Worm (Caenorhabditis elegans): ENCODE measurements around the gene cdk-12.

cdk-12 gene

DNA sequence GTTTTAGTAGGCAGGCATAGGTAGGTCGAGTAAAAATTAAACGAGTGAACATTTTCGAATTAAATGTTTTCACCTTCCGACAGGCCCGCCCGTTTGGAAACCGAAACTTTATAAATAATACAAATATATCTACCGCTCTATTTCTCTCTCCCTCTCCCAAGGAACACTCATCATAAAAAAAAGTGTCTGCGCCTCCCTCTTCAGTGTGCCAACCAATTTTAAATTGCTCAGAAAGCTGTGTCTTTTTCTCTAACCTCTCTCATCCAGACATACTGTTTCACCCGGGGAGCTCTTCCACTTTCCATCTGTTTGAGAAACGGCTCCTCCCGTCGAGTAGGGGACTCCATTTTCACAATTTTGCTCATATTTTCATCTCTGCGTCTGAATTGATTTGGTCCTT, 9.7 kb upstream of the cdk-12 start (continued):
- TF ChIP-seq lin-14 (GFP tag; optimal IDR thresholded peaks at IDR 0.05): peak; percentile 93
- TF ChIP-seq nhr-84 (tag; optimal IDR thresholded peaks at IDR 0.05): no peak
- TF ChIP-seq nhr-19 (GFP tag; conservative IDR thresholded peaks at IDR 0.05): 0 out of 2 replicates have a peak, but pooled peaks have one; percentile 10
- TF ChIP-seq F16B12.6 (tag; optimal IDR thresholded peaks at IDR 0.05): peak; percentile 2
- TF ChIP-seq fkh-4 (tag; optimal IDR thresholded peaks at IDR 0.05; ENCODE audit: borderline replicate concordance): no peak
- no peak for TF ChIP-seq nhr-11 (tag; optimal IDR thresholded peaks at IDR 0.05)
- TF ChIP-seq blmp-1 (tag; optimal IDR thresholded peaks at IDR 0.05): no peak
- TF ChIP-seq mep-1 (tag; optimal IDR thresholded peaks at IDR 0.05): peak; percentile 48
- TF ChIP-seq xbp-1 (tag; optimal IDR thresholded peaks at IDR 0.05): peak; percentile 11
- peak; percentile 50 to 55 for TF ChIP-seq efl-1 (optimal IDR thresholded peaks at IDR 0.05)
- TF ChIP-seq efl-1 (GFP tag; optimal IDR thresholded peaks at IDR 0.05 in 1 of 2): peak; percentile 29 to 77
- no peak for TF ChIP-seq ama-1 (optimal IDR thresholded peaks at IDR 0.05)
- TF ChIP-seq tbx-2 (tag; optimal IDR thresholded peaks at IDR 0.05): peak; percentile 55
- TF ChIP-seq sox-4 (tag; optimal IDR thresholded peaks at IDR 0.05): no peak
- no peak for TF ChIP-seq lin-13 (GFP tag; optimal IDR thresholded peaks at IDR 0.05)
- TF ChIP-seq unc-30 (tag; optimal IDR thresholded peaks at IDR 0.05): no peak
- TF ChIP-seq fkh-8 (tag; optimal IDR thresholded peaks at IDR 0.05): peak; percentile 36
- peak; percentile 40 to 56 for TF ChIP-seq lsy-2 (tag; optimal IDR thresholded peaks at IDR 0.05)
- TF ChIP-seq dsc-1 (tag; optimal IDR thresholded peaks at IDR 0.05): peak; percentile 61
- peak; percentile 34 for TF ChIP-seq nhr-47 (tag; optimal IDR thresholded peaks at IDR 0.05)
- TF ChIP-seq aha-1 (tag; optimal IDR thresholded peaks at IDR 0.05): no peak
- TF ChIP-seq irx-1 (tag; optimal IDR thresholded peaks at IDR 0.05): no peak
- TF ChIP-seq lin-15B (tag; optimal IDR thresholded peaks at IDR 0.05): no peak
- no peak for TF ChIP-seq nhr-28 (tag; optimal IDR thresholded peaks at IDR 0.05)
- TF ChIP-seq hlh-4 (tag; optimal IDR thresholded peaks at IDR 0.05): no peak
- TF ChIP-seq pqm-1 (tag; optimal IDR thresholded peaks at IDR 0.05): no peak
- peak in 1 of 2 experiments; percentile 37 for TF ChIP-seq lin-35 (GFP tag; optimal IDR thresholded peaks at IDR 0.05)
- TF ChIP-seq jun-1 (tag; optimal IDR thresholded peaks at IDR 0.05): no peak
- no peak for TF ChIP-seq Y116A8C.19 (tag; optimal IDR thresholded peaks at IDR 0.05; ENCODE audit: borderline replicate concordance)

DNA sequence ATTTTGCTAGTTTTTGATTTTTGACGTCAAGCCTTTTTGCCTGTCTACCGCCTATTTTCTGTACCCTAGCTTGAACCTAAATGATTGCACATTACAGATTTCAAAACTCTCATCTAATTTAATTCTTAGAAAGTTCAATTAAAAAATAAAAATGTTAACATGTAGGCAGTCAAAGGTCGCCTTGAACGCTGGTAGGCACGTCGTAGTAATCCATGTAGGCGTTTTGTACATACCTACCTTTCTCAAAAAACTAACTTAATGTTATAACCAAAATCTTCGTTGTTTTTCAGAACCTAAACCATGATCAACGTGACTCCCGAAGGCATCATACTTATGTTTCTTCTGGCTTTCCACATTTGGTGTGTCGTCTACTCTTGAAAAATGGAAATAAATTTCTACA, 8.9 kb upstream of the cdk-12 start, which contains the start of gene H38K22.9:
H38K22.9 (plus strand) TSS at position 301 of the 400 bp plus-strand sequence.
- TF ChIP-seq pag-3 (tag; optimal IDR thresholded peaks at IDR 0.05; ENCODE audit: borderline replicate concordance, insufficient read depth) (no peak), nhr-85 (tag) (peak; percentile 25), efl-1 (optimal IDR thresholded peaks at IDR 0.05) (no peak), efl-1 (GFP tag; optimal IDR thresholded peaks at IDR 0.05 in 1 of 2) (peak in 1 of 2 experiments; percentile 63)

DNA sequence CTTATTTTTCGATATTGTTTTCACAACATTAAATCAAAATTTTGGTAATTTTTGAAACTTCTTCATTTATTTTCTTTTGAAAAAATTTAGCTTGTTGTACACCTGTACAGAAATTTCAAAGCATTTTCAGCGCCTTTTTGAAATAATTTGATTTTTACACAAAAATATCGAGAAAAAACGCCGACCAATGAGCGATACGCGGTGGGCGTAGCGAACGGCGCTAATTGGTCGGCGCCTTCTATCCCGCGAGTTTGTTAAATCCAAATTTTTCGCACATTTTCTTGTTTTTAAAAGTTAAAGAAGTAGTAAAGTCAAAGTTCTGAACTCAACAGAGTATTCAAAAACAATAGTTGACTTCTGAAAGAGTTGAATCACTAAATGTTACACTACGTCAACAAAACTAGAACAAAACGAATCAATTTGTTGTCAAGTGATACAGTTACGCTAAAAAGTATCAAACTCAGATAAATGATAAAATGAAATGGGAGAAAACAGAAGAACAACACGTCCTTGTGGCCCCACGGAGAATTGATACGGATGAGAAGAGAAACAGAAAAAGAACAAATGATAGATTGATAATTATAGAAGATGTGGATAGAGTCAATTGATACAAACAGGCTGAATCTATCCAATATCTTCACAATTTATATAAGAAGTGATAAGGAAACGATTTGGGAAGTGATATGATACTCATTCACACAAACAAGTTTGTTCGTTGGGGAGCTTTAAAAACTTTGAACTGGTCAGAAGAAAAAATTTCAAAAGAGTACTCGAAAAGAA, 4.4 kb upstream of the cdk-12 start:
- TF ChIP-seq unc-98 (GFP tag; IDR thresholded peaks at IDR 0.05) (no peak), ceh-8 (GFP tag; optimal IDR thresholded peaks at IDR 0.05) (no peak), elt-3 (tag; optimal IDR thresholded peaks at IDR 0.05) (peak in 5 of 6 experiments; percentile 56 to 89 (median 65)), unc-30 (tag; optimal IDR thresholded peaks at IDR 0.05) (no peak), nhr-84 (tag; optimal IDR thresholded peaks at IDR 0.05) (no peak), nhr-20 (tag; optimal IDR thresholded peaks at IDR 0.05) (peak; percentile 4), pax-3 (tag; optimal IDR thresholded peaks at IDR 0.05) (no peak), F16B12.6 (tag; optimal IDR thresholded peaks at IDR 0.05) (no peak), Y116A8C.19 (tag; optimal IDR thresholded peaks at IDR 0.05; ENCODE audit: borderline replicate concordance) (no peak), nhr-90 (tag; optimal IDR thresholded peaks at IDR 0.05; ENCODE audit: poor library complexity) (no peak), nhr-85 (tag) (peak; percentile 25), aly-2 (tag; optimal IDR thresholded peaks at IDR 0.05) (no peak), ceh-82 (tag; optimal IDR thresholded peaks at IDR 0.05) (no peak), lin-39 (tag; optimal IDR thresholded peaks at IDR 0.05) (no peak), lin-15B (tag; optimal IDR thresholded peaks at IDR 0.05) (no peak), jun-1 (tag; optimal IDR thresholded peaks at IDR 0.05) (no peak), hlh-4 (tag; optimal IDR thresholded peaks at IDR 0.05) (no peak), lir-3 (tag; optimal IDR thresholded peaks at IDR 0.05; ENCODE audit: poor library complexity) (no peak), blmp-1 (tag; optimal IDR thresholded peaks at IDR 0.05) (peak; percentile 75), isw-1 (GFP tag; IDR thresholded peaks at IDR 0.05) (no peak), lin-13 (GFP tag; optimal IDR thresholded peaks at IDR 0.05) (no peak), lsy-2 (tag; optimal IDR thresholded peaks at IDR 0.05) (no peak), fkh-4 (tag; optimal IDR thresholded peaks at IDR 0.05; ENCODE audit: borderline replicate concordance) (no peak), snu-23 (GFP tag; optimal IDR thresholded peaks at IDR 0.05) (peak; percentile 41), vab-15 (tag; optimal IDR thresholded peaks at IDR 0.05) (no peak), fkh-8 (tag; optimal IDR thresholded peaks at IDR 0.05) (no peak), alr-1 (tag; optimal IDR thresholded peaks at IDR 0.05; ENCODE audit: borderline replicate concordance) (no peak), fos-1 (tag; optimal IDR thresholded peaks at IDR 0.05) (no peak), sptf-1 (tag; optimal IDR thresholded peaks at IDR 0.05) (no peak)

All from whole organism, L1 larva.